Worm (Caenorhabditis elegans) whole organism, L1 larva: ENCODE measurements around the gene R07B1.6.

Experiments used
- C34B4.2 ChIP-seq: sonication (generic microtip); optimal IDR thresholded peaks from 2 replicates; lab custom pipeline; 2017; ENCODE audit warnings: mild to moderate bottlenecking, missing genetic modification characterization, missing compliant biosample characterization
- F16B12.6 ChIP-seq: fragments of 150-350 bp; optimal IDR thresholded peaks from 2 replicates; lab custom pipeline; 2014; ENCODE audit warnings: missing biosample characterization, missing genetic modification characterization
- Y116A8C.19 ChIP-seq: sonication (generic microtip); optimal IDR thresholded peaks from 2 replicates; lab custom pipeline; 2016; ENCODE audit warnings: missing compliant biosample characterization, missing genetic modification characterization, borderline replicate concordance
- aha-1 ChIP-seq: fragments of 150-350 bp; optimal IDR thresholded peaks from 2 replicates; lab custom pipeline; 2014; ENCODE audit warnings: missing biosample characterization, missing genetic modification characterization
- blmp-1 ChIP-seq: fragments of 150-350 bp; optimal IDR thresholded peaks from 2 replicates; lab custom pipeline; 2014; ENCODE audit warnings: missing biosample characterization, missing genetic modification characterization
- ceh-8 ChIP-seq: fragments of 200-800 bp; sonication (Bioruptor generic); optimal IDR thresholded peaks from 2 replicates; lab custom pipeline; 2018; ENCODE audit warnings: mild to moderate bottlenecking, missing genetic modification characterization, moderate library complexity, missing compliant biosample characterization
- ces-1 ChIP-seq: fragments of 150-350 bp; optimal IDR thresholded peaks from 2 replicates; lab custom pipeline; 2014; ENCODE audit warnings: missing biosample characterization, missing genetic modification reagents, missing genetic modification characterization
- dpl-1 ChIP-seq, 3 experiments: fragments of 150-350 bp in 2 of 3; sonication (generic microtip) in 1 of 3; optimal IDR thresholded peaks; 2 replicates each; lab custom pipeline; 2014 to 2017; ENCODE audit warnings: missing biosample characterization in 3 of 3, missing genetic modification characterization in 3 of 3, missing genetic modification reagents in 3 of 3
- efl-1 ChIP-seq, 4 experiments: fragments of 150-350 bp; optimal IDR thresholded peaks in 3 of 4; peaks in 1 of 4; 1 replicate in 1 of 4; 2 replicates in 3 of 4; lab custom pipeline; 2014; ENCODE audit warnings: missing biosample characterization in 2 of 4, missing genetic modification characterization in 2 of 4, missing genetic modification reagents in 2 of 4
- egl-13 ChIP-seq: sonication (generic microtip); optimal IDR thresholded peaks from 2 replicates; lab custom pipeline; 2016; ENCODE audit warnings: missing genotype, missing genetic modification reagents, missing genetic modification characterization, missing compliant biosample characterization
- egl-27 ChIP-seq, 2 experiments: fragments of 150-350 bp in 1 of 2; sonication (generic microtip); optimal IDR thresholded peaks; 3 replicates each; lab custom pipeline; 2017 to 2018; ENCODE audit warnings: missing biosample characterization in 2 of 2, missing genetic modification characterization in 2 of 2, missing genetic modification reagents in 2 of 2
- fkh-10 ChIP-seq: sonication (generic microtip); optimal IDR thresholded peaks from 2 replicates; lab custom pipeline; 2017; ENCODE audit warnings: missing biosample characterization, missing genetic modification reagents, missing genetic modification characterization
- fos-1 ChIP-seq: fragments of 150-350 bp; optimal IDR thresholded peaks from 2 replicates; lab custom pipeline; 2014; ENCODE audit warnings: missing biosample characterization, missing genetic modification characterization
- hlh-17 ChIP-seq: fragments of 200-800 bp; sonication (Bioruptor generic); optimal IDR thresholded peaks from 2 replicates; lab custom pipeline; 2018; ENCODE audit warnings: missing genetic modification characterization, mild to moderate bottlenecking, missing compliant biosample characterization, moderate library complexity, borderline replicate concordance
- hlh-4 ChIP-seq: sonication (generic microtip); optimal IDR thresholded peaks from 2 replicates; lab custom pipeline; 2016; ENCODE audit warnings: mild to moderate bottlenecking, missing genetic modification characterization, missing compliant biosample characterization
- lin-13 ChIP-seq: fragments of 150-350 bp; optimal IDR thresholded peaks from 2 replicates; lab custom pipeline; 2014; ENCODE audit warnings: missing biosample characterization, missing genetic modification reagents, missing genetic modification characterization
- lin-14 ChIP-seq: fragments of 200-800 bp; sonication (Bioruptor generic); optimal IDR thresholded peaks from 2 replicates; lab custom pipeline; 2018; ENCODE audit warnings: mild to moderate bottlenecking, missing genetic modification characterization, moderate library complexity, missing compliant biosample characterization
- lin-39 ChIP-seq: fragments of 150-350 bp; optimal IDR thresholded peaks from 2 replicates; lab custom pipeline; 2014; ENCODE audit warnings: missing biosample characterization, missing genetic modification reagents, missing genetic modification characterization
- lir-3 ChIP-seq: sonication (generic microtip); optimal IDR thresholded peaks from 2 replicates; lab custom pipeline; 2016; ENCODE audit warnings: mild to moderate bottlenecking, missing genetic modification characterization, moderate library complexity, missing compliant biosample characterization; ENCODE audit not compliant: poor library complexity
- lsy-2 ChIP-seq, 2 experiments: fragments of 150-350 bp; optimal IDR thresholded peaks; 2 replicates each; lab custom pipeline; 2014; ENCODE audit warnings: missing biosample characterization in 2 of 2, missing genetic modification characterization in 2 of 2
- mdl-1 ChIP-seq, 2 experiments: fragments of 150-350 bp; optimal IDR thresholded peaks; 2 replicates each; lab custom pipeline; 2014 to 2017; ENCODE audit warnings: missing biosample characterization in 2 of 2, missing genetic modification characterization in 2 of 2, inconsistent platforms in 1 of 2
- mef-2 ChIP-seq: fragments of 150-350 bp; optimal IDR thresholded peaks from 2 replicates; lab custom pipeline; 2014; ENCODE audit warnings: missing biosample characterization, missing genetic modification characterization
- nhr-20 ChIP-seq: sonication (generic microtip); optimal IDR thresholded peaks from 2 replicates; lab custom pipeline; 2016; ENCODE audit warnings: mild to moderate bottlenecking, missing genetic modification characterization, missing compliant biosample characterization
- nhr-237 ChIP-seq: fragments of 150-350 bp; optimal IDR thresholded peaks from 2 replicates; lab custom pipeline; 2014; ENCODE audit warnings: missing biosample characterization, missing genetic modification characterization
- nhr-47 ChIP-seq: sonication (generic microtip); optimal IDR thresholded peaks from 2 replicates; lab custom pipeline; 2016; ENCODE audit warnings: mild to moderate bottlenecking, missing genetic modification characterization, moderate library complexity, missing compliant biosample characterization
- nhr-71 ChIP-seq: sonication (generic microtip); optimal IDR thresholded peaks from 2 replicates; lab custom pipeline; 2016; ENCODE audit warnings: mild to moderate bottlenecking, missing genetic modification characterization, moderate library complexity, missing compliant biosample characterization
- nhr-76 ChIP-seq: sonication (generic microtip); optimal IDR thresholded peaks from 2 replicates; lab custom pipeline; 2017; ENCODE audit warnings: missing biosample characterization, missing genetic modification characterization
- nhr-77 ChIP-seq: fragments of 150-350 bp; optimal IDR thresholded peaks from 2 replicates; lab custom pipeline; 2014; ENCODE audit warnings: missing biosample characterization, missing genetic modification characterization
- nhr-85 ChIP-seq: sonication (generic microtip); peaks from one replicate; lab custom pipeline; 2016; ENCODE audit warnings: missing genetic modification characterization, inconsistent platforms, missing compliant biosample characterization
- nhr-90 ChIP-seq: sonication (generic microtip); optimal IDR thresholded peaks from 2 replicates; lab custom pipeline; 2016; ENCODE audit warnings: mild to moderate bottlenecking, missing genetic modification characterization, missing compliant biosample characterization; ENCODE audit not compliant: poor library complexity
- pax-3 ChIP-seq: fragments of 200-800 bp; sonication (Bioruptor generic); optimal IDR thresholded peaks from 2 replicates; lab custom pipeline; 2018; ENCODE audit warnings: mild to moderate bottlenecking, missing genetic modification characterization, moderate library complexity, missing compliant biosample characterization
- rnt-1 ChIP-seq: sonication (generic microtip); optimal IDR thresholded peaks from 2 replicates; lab custom pipeline; 2016; ENCODE audit warnings: mild to moderate bottlenecking, missing genetic modification characterization, moderate library complexity, missing compliant biosample characterization
- skn-1 ChIP-seq: fragments of 150-350 bp; optimal IDR thresholded peaks from 2 replicates; lab custom pipeline; 2014; ENCODE audit warnings: missing biosample characterization, missing genetic modification characterization
- sox-4 ChIP-seq: sonication (generic microtip); optimal IDR thresholded peaks from 2 replicates; lab custom pipeline; 2016; ENCODE audit warnings: missing genetic modification characterization, missing compliant biosample characterization
- swsn-7 ChIP-seq: sonication (generic microtip); optimal IDR thresholded peaks from 2 replicates; lab custom pipeline; 2016; ENCODE audit warnings: missing genetic modification characterization, missing compliant biosample characterization
- tlp-1 ChIP-seq: fragments of 150-350 bp; optimal IDR thresholded peaks from 2 replicates; lab custom pipeline; 2014; ENCODE audit warnings: missing biosample characterization, missing genetic modification characterization
- unc-130 ChIP-seq: fragments of 150-350 bp; optimal IDR thresholded peaks from 2 replicates; lab custom pipeline; 2017; ENCODE audit warnings: missing biosample characterization, missing genetic modification characterization, inconsistent platforms
- unc-98 ChIP-seq: fragments of 200-800 bp; sonication (Bioruptor generic); IDR thresholded peaks from 2 replicates; pipeline ENCODE4 v1.3.6; 2022; ENCODE audit warnings: missing genetic modification characterization, missing compliant biosample characterization
- vab-15 ChIP-seq: sonication (generic microtip); optimal IDR thresholded peaks from 2 replicates; lab custom pipeline; 2017; ENCODE audit warnings: missing genotype, mild to moderate bottlenecking, missing genetic modification characterization, missing compliant biosample characterization
- ztf-11 ChIP-seq, 2 experiments: sonication (generic microtip); optimal IDR thresholded peaks; 2 replicates each; lab custom pipeline; 2016 to 2017; ENCODE audit warnings: missing genetic modification characterization in 2 of 2, missing biosample characterization in 1 of 2, missing compliant biosample characterization in 1 of 2

R07B1.6 gene

DNA sequence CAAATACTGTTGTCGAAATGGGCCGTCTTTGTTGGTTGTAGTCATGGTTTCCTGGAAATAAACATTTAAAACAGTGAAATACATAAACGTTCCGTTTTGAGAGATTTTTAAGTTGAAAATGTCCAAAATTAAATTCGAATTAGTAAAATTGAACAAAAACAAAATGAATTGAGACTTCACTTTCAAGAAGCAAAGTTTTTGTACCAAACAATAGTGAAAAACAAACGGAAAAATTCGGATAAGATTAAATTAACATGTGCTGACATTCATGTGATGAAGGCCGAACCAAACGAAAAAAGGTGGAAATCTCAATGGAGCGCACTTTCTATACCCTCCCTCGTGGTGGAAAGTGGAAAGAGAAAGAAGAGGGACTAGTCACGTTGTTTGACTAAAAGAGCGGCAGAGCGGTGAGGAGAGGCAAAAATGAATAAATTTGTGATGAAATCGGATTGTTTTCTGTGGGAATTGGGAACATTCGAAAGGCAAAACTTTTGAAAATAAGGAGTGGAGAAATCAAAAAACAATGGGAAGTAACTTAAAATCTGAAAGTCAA, 28.4 kb upstream of the R07B1.6 start, which contains the start of gene ipla-2 (continued):
- TF ChIP-seq efl-1 (optimal IDR thresholded peaks at IDR 0.05; lab: Kevin White, UChicago) (peak; percentile 26 to 30), efl-1 (GFP tag; optimal IDR thresholded peaks at IDR 0.05 in 1 of 2; lab: Kevin White, UChicago) (peak; percentile 34 to 65), C34B4.2 (tag; lab: Kevin White, UChicago) (no peak), unc-98 (GFP tag; lab: Robert Waterston, UW) (no peak), sox-4 (tag; lab: Kevin White, UChicago) (no peak), hlh-4 (tag; lab: Kevin White, UChicago) (no peak), blmp-1 (tag; lab: Kevin White, UChicago) (peak; percentile 80), fkh-10 (GFP tag; lab: Kevin White, UChicago) (peak; percentile 46), nhr-85 (peak; percentile 69), nhr-237 (tag; lab: Kevin White, UChicago) (no peak), nhr-76 (no peak), lin-13 (GFP tag; lab: Kevin White, UChicago) (peak; percentile 67), lir-3 (tag; lab: Kevin White, UChicago) (no peak), F16B12.6 (tag; lab: Kevin White, UChicago) (peak; percentile 20), pax-3 (tag; lab: Kevin White, UChicago) (peak; percentile 17), egl-13 (tag; lab: Kevin White, UChicago) (peak; percentile 15), nhr-77 (tag; lab: Kevin White, UChicago) (no peak), fos-1 (tag; lab: Kevin White, UChicago) (no peak), mef-2 (peak; percentile 9), Y116A8C.19 (tag; lab: Kevin White, UChicago) (no peak), aha-1 (tag; lab: Kevin White, UChicago) (no peak), nhr-20 (tag; lab: Kevin White, UChicago) (peak; percentile 78), ceh-8 (GFP tag; lab: Kevin White, UChicago) (peak; percentile 32), lin-14 (GFP tag; lab: Kevin White, UChicago) (peak; percentile 94), nhr-71 (tag; lab: Kevin White, UChicago) (peak; percentile 82), tlp-1 (tag; lab: Kevin White, UChicago) (no peak), nhr-90 (tag; lab: Kevin White, UChicago) (peak; percentile 28), egl-27 (tag; optimal IDR thresholded peaks at IDR 0.05; lab: Kevin White, UChicago) (no peak), hlh-17 (GFP tag; lab: Kevin White, UChicago) (no peak), ztf-11 (tag; optimal IDR thresholded peaks at IDR 0.05; lab: Kevin White, UChicago) (no peak), skn-1 (tag; lab: Kevin White, UChicago) (peak; percentile 87), unc-130 (tag; lab: Kevin White, UChicago) (no peak), lin-39 (tag; lab: Kevin White, UChicago) (no peak), swsn-7 (tag; lab: Kevin White, UChicago) (peak; percentile 70), mdl-1 (tag; optimal IDR thresholded peaks at IDR 0.05; lab: Kevin White, UChicago) (peak in 1 of 2 experiments; percentile 92), nhr-47 (tag; lab: Kevin White, UChicago) (peak; percentile 65), vab-15 (tag; lab: Kevin White, UChicago) (no peak), ces-1 (GFP tag; lab: Kevin White, UChicago) (no peak)

- peak in 1 of 2 experiments; percentile 5 for TF ChIP-seq lsy-2 (tag; optimal IDR thresholded peaks at IDR 0.05; lab: Kevin White, UChicago)
- peak; percentile 45 for TF ChIP-seq nhr-71 (tag; lab: Kevin White, UChicago)
- peak; percentile 35 for TF ChIP-seq lin-14 (GFP tag; lab: Kevin White, UChicago)
- no peak for TF ChIP-seq dpl-1 (GFP tag; optimal IDR thresholded peaks at IDR 0.05; lab: Kevin White, UChicago)
- peak; percentile 78 for TF ChIP-seq rnt-1 (tag; lab: Kevin White, UChicago)
- TF ChIP-seq lin-39 (tag; lab: Kevin White, UChicago): peak; percentile 72
- TF ChIP-seq ceh-8 (GFP tag; lab: Kevin White, UChicago): no peak
Observed at ce11 chrX:9840864-9841263, 25.6 kb upstream of the R07B1.6 start.
